Fruit fly (Drosophila melanogaster): ENCODE measurements around the gene CG43169.

The CG43169 gene

dm6 chr3L:8920710-8921109 lies 32.3 kb upstream of the CG43169 start (continued):
- TF ChIP-seq Bdp1 (GFP tag; optimal IDR thresholded peaks at IDR 0.05) (peak; percentile 30), hkb (optimal IDR thresholded peaks at IDR 0.05) (no peak), hkb (GFP tag; IDR thresholded peaks at IDR 0.05) (peak; percentile 77), CG10462 (GFP tag; optimal IDR thresholded peaks at IDR 0.05) (peak; percentile 20), CG7839 (tag; optimal IDR thresholded peaks at IDR 0.05) (peak; percentile 80), CG32772 (GFP tag; IDR thresholded peaks at IDR 0.05) (peak; percentile 57), CG9932 (GFP tag; IDR thresholded peaks at IDR 0.05) (peak; percentile 62), chinmo (GFP tag; IDR thresholded peaks at IDR 0.05; ENCODE audit: partially characterized antibody) (no peak), Bgb (GFP tag; IDR thresholded peaks at IDR 0.05; ENCODE audit: partially characterized antibody) (no peak), Deaf1 (tag; optimal IDR thresholded peaks at IDR 0.05) (peak; percentile 18), CG12942 (GFP tag; optimal IDR thresholded peaks at IDR 0.05) (peak; percentile 21), fd3F (GFP tag; optimal IDR thresholded peaks at IDR 0.05) (peak; percentile 27), insv (GFP tag; optimal IDR thresholded peaks at IDR 0.05) (no peak), ATbp (GFP tag; optimal IDR thresholded peaks at IDR 0.05) (peak; percentile 71), CG43689 (GFP tag; IDR thresholded peaks at IDR 0.05) (peak; percentile 49), gfzf (GFP tag; optimal IDR thresholded peaks at IDR 0.05) (no peak), onecut (GFP tag; IDR thresholded peaks at IDR 0.05) (peak; percentile 53), NC2β (GFP tag; optimal IDR thresholded peaks at IDR 0.05) (peak; percentile 26), nmo (GFP tag; optimal IDR thresholded peaks at IDR 0.05) (peak; percentile 61), cad (GFP tag; optimal IDR thresholded peaks at IDR 0.05) (no peak), Eip74EF (GFP tag; optimal IDR thresholded peaks at IDR 0.05) (peak in 1 of 2 experiments; percentile 50), CG18262 (tag; optimal IDR thresholded peaks at IDR 0.05) (peak; percentile 60), dmrt11E (tag; optimal IDR thresholded peaks at IDR 0.05) (peak; percentile 19), CG7357 (GFP tag; IDR thresholded peaks at IDR 0.05) (peak; percentile 52; the same call in 1 of the 3 replicates), Max (GFP tag; optimal IDR thresholded peaks at IDR 0.05) (peak; percentile 40), Oaz (GFP tag; IDR thresholded peaks at IDR 0.05) (no peak), CG6689 (GFP tag; IDR thresholded peaks at IDR 0.05) (peak; percentile 66), CG10979 (tag; optimal IDR thresholded peaks at IDR 0.05) (peak; percentile 51), oc (tag; optimal IDR thresholded peaks at IDR 0.05) (peak; percentile 31), CG1792 (GFP tag; optimal IDR thresholded peaks at IDR 0.05) (peak; percentile 54), Ravus (GFP tag; IDR thresholded peaks at IDR 0.05) (peak; percentile 51; the same call in 1 of the 2 replicates), Camta (GFP tag; optimal IDR thresholded peaks at IDR 0.05) (peak; percentile 66), CG6854 (GFP tag; optimal IDR thresholded peaks at IDR 0.05) (no peak), wek (GFP tag; optimal IDR thresholded peaks at IDR 0.05) (no peak), CG15073 (GFP tag; optimal IDR thresholded peaks at IDR 0.05) (no peak), Hr39 (optimal IDR thresholded peaks at IDR 0.05) (no peak), BEAF-32 (GFP tag; optimal IDR thresholded peaks at IDR 0.05) (no peak), slou (GFP tag; optimal IDR thresholded peaks at IDR 0.05) (no peak)

dm6 chr3L:8919678-8920077 lies 31.2 kb upstream of the CG43169 start:
- TF ChIP-seq Awh (GFP tag; IDR thresholded peaks at IDR 0.05) (peak; percentile 60; the same call in 1 of the 2 replicates), jigr1 (GFP tag; IDR thresholded peaks at IDR 0.05) (no peak), Hand (GFP tag; optimal IDR thresholded peaks at IDR 0.05) (no peak), bbx (GFP tag; IDR thresholded peaks at IDR 0.05; ENCODE audit: partially characterized antibody) (no peak), cg (GFP tag; optimal IDR thresholded peaks at IDR 0.05) (peak; percentile 16), tup (GFP tag; optimal IDR thresholded peaks at IDR 0.05) (no peak), crc (GFP tag; optimal IDR thresholded peaks at IDR 0.05) (no peak), vvl (GFP tag; IDR thresholded peaks at IDR 0.05) (peak; percentile 20; the same call in 1 of the 2 replicates), CG8281 (tag; optimal IDR thresholded peaks at IDR 0.05) (peak; percentile 50), CG8359 (GFP tag; optimal IDR thresholded peaks at IDR 0.05; ENCODE audit: borderline replicate concordance) (no peak), sima (GFP tag; optimal IDR thresholded peaks at IDR 0.05) (no peak), Med (GFP tag) (peak; percentile 1), maf-S (GFP tag; optimal IDR thresholded peaks at IDR 0.05) (no peak), Blimp-1 (GFP tag; optimal IDR thresholded peaks at IDR 0.05) (peak; percentile 62)

Measured in whole organism, embryonic.